2 fruit fly cellular contexts compared by ENCODE assay signal in genomic region chr3L:8549183-8549890, dm6.
TF ChIP-seq lines count a peak whose summit lies in the region.

No protein-coding gene starts in this region.

TF ChIP-seq in whole organism, embryonic, 481 proteins besides CTCF, POLR2A, EP300 and RAD21 (continued from another document and continues in another):
- TF ChIP-seq Gug (GFP tag; IDR thresholded peaks at IDR 0.05; lab: Robert Waterston, UW) (no peak), Meics (GFP tag; optimal IDR thresholded peaks at IDR 0.05; lab: Kevin White, UChicago) (peak; percentile 22), Med (GFP tag; lab: Kevin White, UChicago) (peak; percentile 93), btn (GFP tag; optimal IDR thresholded peaks at IDR 0.05; lab: Kevin White, UChicago) (peak; percentile 42), fru (optimal IDR thresholded peaks at IDR 0.05; lab: Kevin White, UChicago) (no peak), sim (GFP tag; IDR thresholded peaks at IDR 0.05; lab: Robert Waterston, UW) (peak; percentile 37; the same call in 1 of the 2 replicates), knrl (GFP tag; IDR thresholded peaks at IDR 0.05; lab: Robert Waterston, UW; ENCODE audit: partially characterized antibody) (no peak), CG34224 (GFP tag; IDR thresholded peaks at IDR 0.05; lab: Robert Waterston, UW; ENCODE audit: partially characterized antibody) (no peak), CG9437 (GFP tag; optimal IDR thresholded peaks at IDR 0.05; lab: Kevin White, UChicago) (peak; percentile 34), CG8765 (GFP tag; IDR thresholded peaks at IDR 0.05; lab: Robert Waterston, UW) (no peak), CG10462 (GFP tag; optimal IDR thresholded peaks at IDR 0.05; lab: Kevin White, UChicago) (peak; percentile 20), repo (GFP tag; optimal IDR thresholded peaks at IDR 0.05; lab: Kevin White, UChicago) (peak; percentile 3), insv (GFP tag; optimal IDR thresholded peaks at IDR 0.05; lab: Kevin White, UChicago) (no peak), CG6765 (GFP tag; optimal IDR thresholded peaks at IDR 0.05; lab: Kevin White, UChicago) (no peak), Mes4 (GFP tag; optimal IDR thresholded peaks at IDR 0.05; lab: Kevin White, UChicago) (peak; percentile 31), CkIIα-i1 (GFP tag; IDR thresholded peaks at IDR 0.05; lab: Robert Waterston, UW) (no peak), abd-A (tag; optimal IDR thresholded peaks at IDR 0.05; lab: Kevin White, UChicago) (peak; percentile 20), pros (GFP tag; optimal IDR thresholded peaks at IDR 0.05; lab: Kevin White, UChicago) (no peak), chif (GFP tag; optimal IDR thresholded peaks at IDR 0.05; lab: Kevin White, UChicago) (peak in 1 of 2 experiments; percentile 65), CG4854 (GFP tag; optimal IDR thresholded peaks at IDR 0.05; lab: Kevin White, UChicago) (peak; percentile 23), Dp (GFP tag; optimal IDR thresholded peaks at IDR 0.05; lab: Kevin White, UChicago) (no peak), CG14014 (GFP tag; IDR thresholded peaks at IDR 0.05; lab: Robert Waterston, UW) (no peak), sd (tag; optimal IDR thresholded peaks at IDR 0.05; lab: Kevin White, UChicago) (peak; percentile 85), CG7372 (GFP tag; IDR thresholded peaks at IDR 0.05; lab: Robert Waterston, UW) (no peak), CG9817 (tag; optimal IDR thresholded peaks at IDR 0.05; lab: Kevin White, UChicago) (peak; percentile 25), CG18599 (GFP tag; optimal IDR thresholded peaks at IDR 0.05; lab: Kevin White, UChicago) (peak; percentile 61), ato (GFP tag; IDR thresholded peaks at IDR 0.05; lab: Robert Waterston, UW; ENCODE audit: partially characterized antibody) (no peak), CG12219 (GFP tag; optimal IDR thresholded peaks at IDR 0.05; lab: Kevin White, UChicago) (peak; percentile 35), Max (GFP tag; optimal IDR thresholded peaks at IDR 0.05; lab: Kevin White, UChicago) (peak; percentile 32), cato (GFP tag; optimal IDR thresholded peaks at IDR 0.05; lab: Kevin White, UChicago; ENCODE audit: borderline replicate concordance) (peak; percentile 36), gt (GFP tag; IDR thresholded peaks at IDR 0.05; lab: Robert Waterston, UW) (no peak), CG8944 (GFP tag; optimal IDR thresholded peaks at IDR 0.05; lab: Kevin White, UChicago) (no peak), Hand (GFP tag; optimal IDR thresholded peaks at IDR 0.05; lab: Kevin White, UChicago) (no peak), Usf (GFP tag; optimal IDR thresholded peaks at IDR 0.05; lab: Kevin White, UChicago) (no peak), CG12769 (tag; optimal IDR thresholded peaks at IDR 0.05; lab: Kevin White, UChicago) (peak; percentile 29), mirr (GFP tag; optimal IDR thresholded peaks at IDR 0.05; lab: Kevin White, UChicago) (peak; percentile 5), CG17359 (tag; optimal IDR thresholded peaks at IDR 0.05; lab: Kevin White, UChicago) (peak; percentile 56), Fer3 (tag; optimal IDR thresholded peaks at IDR 0.05; lab: Kevin White, UChicago) (peak; percentile 32), HLHmδ (GFP tag; optimal IDR thresholded peaks at IDR 0.05; lab: Kevin White, UChicago) (no peak), Hmr (GFP tag; optimal IDR thresholded peaks at IDR 0.05; lab: Kevin White, UChicago) (peak; percentile 41), al (GFP tag; IDR thresholded peaks at IDR 0.05; lab: Robert Waterston, UW) (0 out of 2 replicates have a peak, but pooled peaks have one; percentile 13), vfl (GFP tag; optimal IDR thresholded peaks at IDR 0.05; lab: Kevin White, UChicago) (no peak), sug (tag; optimal IDR thresholded peaks at IDR 0.05; lab: Kevin White, UChicago) (no peak), D (optimal IDR thresholded peaks at IDR 0.05; lab: Kevin White, UChicago) (no peak), D (GFP tag; optimal IDR thresholded peaks at IDR 0.05; lab: Kevin White, UChicago) (peak; percentile 56), NC2β (GFP tag; optimal IDR thresholded peaks at IDR 0.05; lab: Kevin White, UChicago) (no peak), Tbp (GFP tag; optimal IDR thresholded peaks at IDR 0.05; lab: Kevin White, UChicago) (no peak), CG2712 (tag; optimal IDR thresholded peaks at IDR 0.05; lab: Kevin White, UChicago) (peak; percentile 70), CG3995 (GFP tag; optimal IDR thresholded peaks at IDR 0.05; lab: Kevin White, UChicago) (no peak), CG31224 (GFP tag; IDR thresholded peaks at IDR 0.05; lab: Robert Waterston, UW) (no peak), Nf-YA (GFP tag; IDR thresholded peaks at IDR 0.05; lab: Robert Waterston, UW) (no peak), Camta (GFP tag; optimal IDR thresholded peaks at IDR 0.05; lab: Kevin White, UChicago) (peak; percentile 55), Atf3 (GFP tag; optimal IDR thresholded peaks at IDR 0.05; lab: Kevin White, UChicago) (no peak), Fer2 (tag; optimal IDR thresholded peaks at IDR 0.05; lab: Kevin White, UChicago) (no peak), CG17829 (tag; optimal IDR thresholded peaks at IDR 0.05; lab: Kevin White, UChicago) (peak; percentile 67), Vsx1 (GFP tag; optimal IDR thresholded peaks at IDR 0.05; lab: Kevin White, UChicago) (peak; percentile 67), Asciz (GFP tag; optimal IDR thresholded peaks at IDR 0.05; lab: Kevin White, UChicago) (peak; percentile 48), dmrt99B (tag; optimal IDR thresholded peaks at IDR 0.05; lab: Kevin White, UChicago) (peak; percentile 72), Deaf1 (tag; optimal IDR thresholded peaks at IDR 0.05; lab: Kevin White, UChicago) (no peak), BtbVII (GFP tag; optimal IDR thresholded peaks at IDR 0.05; lab: Kevin White, UChicago) (peak; percentile 3), CG17328 (GFP tag; IDR thresholded peaks at IDR 0.05; lab: Robert Waterston, UW) (peak; percentile 13; the same call in 1 of the 2 replicates), dysf (GFP tag; IDR thresholded peaks at IDR 0.05; lab: Robert Waterston, UW) (peak; percentile 66; the same call in 2 of the 3 replicates), Hr51 (GFP tag; optimal IDR thresholded peaks at IDR 0.05; lab: Kevin White, UChicago) (peak in 1 of 2 experiments; percentile 56), NC2α (GFP tag; optimal IDR thresholded peaks at IDR 0.05; lab: Kevin White, UChicago) (no peak), CG6175 (GFP tag; IDR thresholded peaks at IDR 0.05; lab: Robert Waterston, UW) (no peak), CG17802 (tag; optimal IDR thresholded peaks at IDR 0.05; lab: Kevin White, UChicago) (no peak), CG9727 (GFP tag; optimal IDR thresholded peaks at IDR 0.05; lab: Kevin White, UChicago) (peak; percentile 63)

TF ChIP-seq in whole organism, prepupa, 60 proteins besides CTCF, POLR2A, EP300 and RAD21 (continued from another document):
- TF ChIP-seq eg (GFP tag; IDR thresholded peaks at IDR 0.05; lab: Robert Waterston, UW): peak; percentile 66; the same call in 2 of the 3 replicates
- peak; percentile 45 for TF ChIP-seq net (GFP tag; optimal IDR thresholded peaks at IDR 0.05; lab: Kevin White, UChicago)
- no peak for TF ChIP-seq CG8319 (GFP tag; optimal IDR thresholded peaks at IDR 0.05; lab: Kevin White, UChicago)
- TF ChIP-seq CG6808 (GFP tag; optimal IDR thresholded peaks at IDR 0.05; lab: Kevin White, UChicago): peak; percentile 63
- peak; percentile 16 for TF ChIP-seq Met (GFP tag; optimal IDR thresholded peaks at IDR 0.05; lab: Kevin White, UChicago)
- TF ChIP-seq achi (GFP tag; optimal IDR thresholded peaks at IDR 0.05; lab: Kevin White, UChicago): peak; percentile 40
- peak; percentile 43; the same call in 1 of the 3 replicates for TF ChIP-seq CG8119 (GFP tag; IDR thresholded peaks at IDR 0.05; lab: Robert Waterston, UW)
- peak; percentile 29 for TF ChIP-seq CG3919 (GFP tag; optimal IDR thresholded peaks at IDR 0.05; lab: Kevin White, UChicago)
- TF ChIP-seq Sox102F (GFP tag; optimal IDR thresholded peaks at IDR 0.05; lab: Kevin White, UChicago): no peak
- TF ChIP-seq cyc (GFP tag; optimal IDR thresholded peaks at IDR 0.05; lab: Kevin White, UChicago): no peak
- TF ChIP-seq Eip78C (GFP tag; lab: Kevin White, UChicago): peak; percentile 91
- peak; percentile 38 for TF ChIP-seq OdsH (GFP tag; optimal IDR thresholded peaks at IDR 0.05; lab: Kevin White, UChicago)
- TF ChIP-seq CG34406 (GFP tag; optimal IDR thresholded peaks at IDR 0.05; lab: Kevin White, UChicago): peak; percentile 20
- TF ChIP-seq lz (GFP tag; optimal IDR thresholded peaks at IDR 0.05; lab: Kevin White, UChicago): no peak
- TF ChIP-seq fkh (GFP tag; optimal IDR thresholded peaks at IDR 0.05; lab: Kevin White, UChicago): peak; percentile 38
- TF ChIP-seq Lpt (GFP tag; optimal IDR thresholded peaks at IDR 0.05; lab: Kevin White, UChicago): no peak
- TF ChIP-seq dac (GFP tag; optimal IDR thresholded peaks at IDR 0.05; lab: Kevin White, UChicago): peak; percentile 17
- no peak for TF ChIP-seq CG11902 (GFP tag; optimal IDR thresholded peaks at IDR 0.05; lab: Kevin White, UChicago)
- no peak for TF ChIP-seq Smox (GFP tag; optimal IDR thresholded peaks at IDR 0.05; lab: Kevin White, UChicago)
- TF ChIP-seq CG31627 (GFP tag; optimal IDR thresholded peaks at IDR 0.05; lab: Kevin White, UChicago): no peak
- TF ChIP-seq CG32006 (GFP tag; optimal IDR thresholded peaks at IDR 0.05; lab: Kevin White, UChicago): peak; percentile 58
- peak; percentile 48 for TF ChIP-seq acj6 (GFP tag; optimal IDR thresholded peaks at IDR 0.05; lab: Kevin White, UChicago)
- no peak for TF ChIP-seq vri (GFP tag; optimal IDR thresholded peaks at IDR 0.05; lab: Kevin White, UChicago)
- TF ChIP-seq esn (GFP tag; optimal IDR thresholded peaks at IDR 0.05; lab: Kevin White, UChicago): peak; percentile 26
- TF ChIP-seq CG10669 (GFP tag; optimal IDR thresholded peaks at IDR 0.05; lab: Kevin White, UChicago): peak; percentile 33
- no peak for TF ChIP-seq CG4318 (GFP tag; optimal IDR thresholded peaks at IDR 0.05; lab: Kevin White, UChicago)
- TF ChIP-seq spab (GFP tag; optimal IDR thresholded peaks at IDR 0.05; lab: Kevin White, UChicago): peak; percentile 35
- TF ChIP-seq Eip75B (GFP tag; optimal IDR thresholded peaks at IDR 0.05; lab: Kevin White, UChicago): peak; percentile 60
- TF ChIP-seq CG1621 (tag; optimal IDR thresholded peaks at IDR 0.05; lab: Kevin White, UChicago): peak; percentile 31
- peak; percentile 42 for TF ChIP-seq dsx (GFP tag; optimal IDR thresholded peaks at IDR 0.05; lab: Kevin White, UChicago; ENCODE audit: poor library complexity, severe bottlenecking)
